Fruit fly (Drosophila melanogaster): Measurements from ENCODE around the gene CG14610.

Gene CG14610

dm6 chr3R:7130827-7131226 lies 13.3 kb downstream of the CG14610 start (continued):
- TF ChIP-seq CG6791 (GFP tag; IDR thresholded peaks at IDR 0.05; ENCODE audit: partially characterized antibody) (peak; percentile 98), BEAF-32 (GFP tag; optimal IDR thresholded peaks at IDR 0.05) (peak; percentile 79), CG2129 (GFP tag; IDR thresholded peaks at IDR 0.05; ENCODE audit: partially characterized antibody) (peak; percentile 81), tna (GFP tag; IDR thresholded peaks at IDR 0.05; ENCODE audit: partially characterized antibody) (peak; percentile 94), CG4328 (GFP tag; optimal IDR thresholded peaks at IDR 0.05) (no peak), nerfin-2 (GFP tag; IDR thresholded peaks at IDR 0.05; ENCODE audit: partially characterized antibody) (peak; percentile 95), otp (GFP tag; IDR thresholded peaks at IDR 0.05) (peak; percentile 8; the same call in 1 of the 3 replicates), hkb (optimal IDR thresholded peaks at IDR 0.05) (no peak), hkb (GFP tag; IDR thresholded peaks at IDR 0.05) (0 out of 2 replicates have a peak, but pooled peaks have one; percentile 39), pzg (GFP tag; optimal IDR thresholded peaks at IDR 0.05) (peak; percentile 50), stwl (tag; optimal IDR thresholded peaks at IDR 0.05) (peak; percentile 51), dmrt11E (tag; optimal IDR thresholded peaks at IDR 0.05) (no peak), stc (GFP tag; IDR thresholded peaks at IDR 0.05) (peak; percentile 4; the same call in 1 of the 2 replicates), Dll (GFP tag; IDR thresholded peaks at IDR 0.05; ENCODE audit: partially characterized antibody) (peak; percentile 94), Med (GFP tag) (peak; percentile 68), CG12659 (GFP tag; optimal IDR thresholded peaks at IDR 0.05) (no peak), CG5180 (GFP tag; optimal IDR thresholded peaks at IDR 0.05) (no peak), Bgb (GFP tag; IDR thresholded peaks at IDR 0.05; ENCODE audit: partially characterized antibody) (peak; percentile 96), CG17328 (GFP tag; IDR thresholded peaks at IDR 0.05) (0 out of 2 replicates have a peak, but pooled peaks have one; percentile 14), dimm (GFP tag; IDR thresholded peaks at IDR 0.05) (no peak), HmgZ (tag; optimal IDR thresholded peaks at IDR 0.05) (peak; percentile 53), bbx (GFP tag; IDR thresholded peaks at IDR 0.05; ENCODE audit: partially characterized antibody) (peak; percentile 98), Fer1 (GFP tag; optimal IDR thresholded peaks at IDR 0.05) (peak; percentile 62), CG11093 (GFP tag; IDR thresholded peaks at IDR 0.05) (no peak), hbn (GFP tag; IDR thresholded peaks at IDR 0.05; ENCODE audit: partially characterized antibody) (peak; percentile 92), Sry-δ (GFP tag; optimal IDR thresholded peaks at IDR 0.05) (peak; percentile 42), CG15601 (tag; optimal IDR thresholded peaks at IDR 0.05) (no peak), Hsf (GFP tag; optimal IDR thresholded peaks at IDR 0.05) (no peak), HLH4C (GFP tag; IDR thresholded peaks at IDR 0.05; ENCODE audit: partially characterized antibody) (peak; percentile 94), amos (GFP tag; IDR thresholded peaks at IDR 0.05; ENCODE audit: partially characterized antibody) (peak; percentile 92), CG16813 (GFP tag; IDR thresholded peaks at IDR 0.05; ENCODE audit: partially characterized antibody) (peak; percentile 94), Gug (GFP tag; IDR thresholded peaks at IDR 0.05) (peak; percentile 41; the same call in 2 of the 4 replicates), Bdp1 (GFP tag; optimal IDR thresholded peaks at IDR 0.05) (peak; percentile 100), inv (GFP tag; IDR thresholded peaks at IDR 0.05; ENCODE audit: partially characterized antibody) (peak; percentile 76), ci (GFP tag; IDR thresholded peaks at IDR 0.05) (peak; percentile 55; the same call in 1 of the 3 replicates), Mad (GFP tag; optimal IDR thresholded peaks at IDR 0.05) (no peak), sna (GFP tag; IDR thresholded peaks at IDR 0.05; ENCODE audit: partially characterized antibody) (peak; percentile 93), az2 (GFP tag; optimal IDR thresholded peaks at IDR 0.05) (peak; percentile 15), trh (GFP tag; optimal IDR thresholded peaks at IDR 0.05) (no peak), vnd (GFP tag; IDR thresholded peaks at IDR 0.05; ENCODE audit: partially characterized antibody) (peak; percentile 89), ato (GFP tag; IDR thresholded peaks at IDR 0.05; ENCODE audit: partially characterized antibody) (peak; percentile 93), CG14710 (tag; optimal IDR thresholded peaks at IDR 0.05) (peak; percentile 17), Dbx (GFP tag; IDR thresholded peaks at IDR 0.05) (0 out of 3 replicates have a peak, but pooled peaks have one; percentile 32), gcm2 (GFP tag; optimal IDR thresholded peaks at IDR 0.05) (no peak), mld (GFP tag; IDR thresholded peaks at IDR 0.05; ENCODE audit: partially characterized antibody) (peak; percentile 99), knrl (GFP tag; IDR thresholded peaks at IDR 0.05; ENCODE audit: partially characterized antibody) (peak; percentile 86), CG11560 (tag; IDR thresholded peaks at IDR 0.05) (no peak), chinmo (GFP tag; IDR thresholded peaks at IDR 0.05; ENCODE audit: partially characterized antibody) (peak; percentile 95; the same call in 3 of the 4 replicates)
